Fruit fly (Drosophila melanogaster) whole organism, wandering third instar larva: ENCODE results near the gene CG18417.

ENCODE experiments used
- GATAd ChIP-seq: sonication (Bioruptor generic); optimal IDR thresholded peaks from 2 replicates; lab custom pipeline; 2016; ENCODE audit warnings: missing biosample characterization, missing genetic modification characterization
- Hr78 ChIP-seq: fragments of >200 bp; optimal IDR thresholded peaks from 2 replicates; lab custom pipeline; 2017; ENCODE audit warnings: missing biosample characterization, missing genetic modification characterization
- Hr83 ChIP-seq: fragments of 200-300 bp; sonication (Bioruptor generic); optimal IDR thresholded peaks from 2 replicates; lab custom pipeline; 2016; ENCODE audit warnings: missing biosample characterization, mild to moderate bottlenecking, missing genetic modification characterization, moderate library complexity; ENCODE audit not compliant: poor library complexity, severe bottlenecking
- OdsH ChIP-seq: fragments of 200-800 bp; sonication (Bioruptor generic); optimal IDR thresholded peaks from 2 replicates; lab custom pipeline; 2016; ENCODE audit warnings: missing biosample characterization, mild to moderate bottlenecking, missing genetic modification characterization
- dl ChIP-seq, 2 experiments: fragments of 175-275, 200-275 bp in 1 of 2; fragments of 200-275 bp in 1 of 2; sonication (Bioruptor generic); optimal IDR thresholded peaks; lab custom pipeline; 2018; ENCODE audit warnings: mild to moderate bottlenecking in 2 of 2, missing biosample characterization in 2 of 2, missing genetic modification characterization in 2 of 2, moderate library complexity in 2 of 2; ENCODE audit not compliant: partially characterized antibody in 2 of 2, insufficient read depth in 1 of 2
- pan ChIP-seq: fragments of >200 bp; optimal IDR thresholded peaks from 2 replicates; lab custom pipeline; 2017

dm6 chr3L:7423517-7423916, 23.6 kb downstream of the CG18417 start, which contains the start of gene CG42458:
- TF ChIP-seq dl (GFP tag; optimal IDR thresholded peaks at IDR 0.05; lab: Kevin White, UChicago; ENCODE audit: insufficient read depth in 1 of 2, partially characterized antibody in 2 of 2) = no peak
- no peak for TF ChIP-seq GATAd
- TF ChIP-seq pan = no peak
- TF ChIP-seq OdsH (GFP tag; lab: Kevin White, UChicago) = no peak
- no peak for TF ChIP-seq Hr78
- no peak for TF ChIP-seq Hr83 (GFP tag; lab: Kevin White, UChicago)
